Fruit fly (Drosophila melanogaster) whole organism, embryonic: ENCODE results near the gene Ube4B.

Experiments
- CG12155 ChIP-seq: fragments of 200-800 bp; sonication (Bioruptor generic); optimal IDR thresholded peaks from 3 replicates; lab custom pipeline; 2016; ENCODE audit warnings: missing biosample characterization, missing genetic modification characterization
- CG15011 ChIP-seq: fragments of 200-800 bp; sonication (Bioruptor generic); optimal IDR thresholded peaks from 3 replicates; lab custom pipeline; 2018; ENCODE audit warnings: missing biosample characterization, mild to moderate bottlenecking, missing genetic modification characterization
- CG15696 ChIP-seq: fragments of 200-800 bp; sonication (Bioruptor generic); optimal IDR thresholded peaks from 2 replicates; lab custom pipeline; 2019; ENCODE audit warnings: missing biosample characterization, mild to moderate bottlenecking, missing genetic modification characterization, moderate library complexity
- CG1602 ChIP-seq: fragments of 200-800 bp; sonication (Bioruptor generic); optimal IDR thresholded peaks from 3 replicates; lab custom pipeline; 2016; ENCODE audit warnings: missing biosample characterization, missing genetic modification characterization
- CG2116 ChIP-seq: fragments of 200-800 bp; sonication (Bioruptor generic); optimal IDR thresholded peaks from 3 replicates; lab custom pipeline; 2018; ENCODE audit warnings: missing biosample characterization, mild to moderate bottlenecking, missing genetic modification characterization
- CG2678 ChIP-seq: fragments of 200-800 bp; sonication (Bioruptor generic); optimal IDR thresholded peaks from 3 replicates; lab custom pipeline; 2019; ENCODE audit warnings: missing biosample characterization, mild to moderate bottlenecking, missing genetic modification characterization, moderate library complexity
- CG30403 ChIP-seq: fragments of 200-800 bp; sonication (Bioruptor generic); optimal IDR thresholded peaks from 3 replicates; lab custom pipeline; 2016; ENCODE audit warnings: missing biosample characterization, missing genetic modification characterization
- CG31388 ChIP-seq: fragments of 200-800 bp; sonication (Bioruptor generic); optimal IDR thresholded peaks from 2 replicates; lab custom pipeline; 2016; ENCODE audit warnings: missing biosample characterization, missing genetic modification characterization
- CG3163 ChIP-seq: fragments of 200-800 bp; sonication (Bioruptor generic); optimal IDR thresholded peaks from 3 replicates; lab custom pipeline; 2016; ENCODE audit warnings: missing biosample characterization, missing genetic modification characterization
- CG34224 ChIP-seq: fragments of 200-800 bp; sonication (Bioruptor generic); IDR thresholded peaks from 3 replicates; pipeline ENCODE4 v1.3.6; 2022; ENCODE audit warnings: missing biosample characterization, missing genetic modification characterization; ENCODE audit not compliant: partially characterized antibody
- CG34376 ChIP-seq: fragments of 200-800 bp; sonication (Bioruptor generic); optimal IDR thresholded peaks from 2 replicates; lab custom pipeline; 2018; ENCODE audit warnings: missing biosample characterization, mild to moderate bottlenecking, missing genetic modification characterization
- CG4328 ChIP-seq: fragments of 200-800 bp; sonication (Bioruptor generic); optimal IDR thresholded peaks from 3 replicates; lab custom pipeline; 2017; ENCODE audit warnings: missing biosample characterization, missing genetic modification reagents, missing genetic modification characterization
- CG6791 ChIP-seq: fragments of 200-800 bp; sonication (Bioruptor generic); IDR thresholded peaks from 3 replicates; pipeline ENCODE4 v1.3.6; 2022; ENCODE audit warnings: missing biosample characterization, missing genetic modification characterization; ENCODE audit not compliant: partially characterized antibody
- CG7271 ChIP-seq: fragments of 200-800 bp; sonication (Bioruptor generic); optimal IDR thresholded peaks from 2 replicates; lab custom pipeline; 2018; ENCODE audit warnings: missing biosample characterization, mild to moderate bottlenecking, missing genetic modification characterization, moderate library complexity
- CG7357 ChIP-seq: fragments of 200-800 bp; sonication (Bioruptor generic); IDR thresholded peaks from 3 replicates; pipeline ENCODE4 v1.3.6; 2022; ENCODE audit warnings: missing biosample characterization, missing genetic modification characterization
- CG8478 ChIP-seq: fragments of >200 bp; optimal IDR thresholded peaks from 2 replicates; lab custom pipeline; 2018
- CG9215 ChIP-seq: fragments of 200-800 bp; sonication (Bioruptor generic); IDR thresholded peaks from 2 replicates; pipeline ENCODE4 v1.3.6; 2022; ENCODE audit warnings: missing biosample characterization, missing genetic modification characterization
- CG9932 ChIP-seq: fragments of 200-800 bp; sonication (Bioruptor generic); IDR thresholded peaks from 2 replicates; pipeline ENCODE4 v1.3.6; 2022; ENCODE audit warnings: missing biosample characterization, missing genetic modification characterization
- Deaf1 ChIP-seq: fragments of 200-800 bp; optimal IDR thresholded peaks from 3 replicates; lab custom pipeline; 2019; ENCODE audit warnings: missing biosample characterization, mild to moderate bottlenecking, missing genetic modification characterization, moderate library complexity
- Drgx ChIP-seq: fragments of 200-800 bp; sonication (Bioruptor generic); IDR thresholded peaks from 2 replicates; pipeline ENCODE4 v1.3.6; 2022; ENCODE audit warnings: missing biosample characterization, missing genetic modification characterization
- E2f2 ChIP-seq: fragments of 200-800 bp; sonication (Bioruptor generic); IDR thresholded peaks from 2 replicates; pipeline ENCODE4 v1.3.6; 2022; ENCODE audit warnings: missing biosample characterization, missing genetic modification characterization
- Ets65A ChIP-seq: fragments of 200-800 bp; sonication (Bioruptor generic); peaks from one replicate; lab custom pipeline; 2016; ENCODE audit warnings: missing biosample characterization, missing genetic modification characterization
- Hsf ChIP-seq: fragments of 200-800 bp; sonication (Bioruptor generic); optimal IDR thresholded peaks from 3 replicates; lab custom pipeline; 2016; ENCODE audit warnings: missing biosample characterization, missing genetic modification characterization
- Lhr ChIP-seq: fragments of 200-800 bp; sonication (Bioruptor generic); optimal IDR thresholded peaks from 3 replicates; lab custom pipeline; 2017; ENCODE audit warnings: mild to moderate bottlenecking, missing biosample characterization, missing genetic modification reagents, missing genetic modification characterization
- MESR4 ChIP-seq: fragments of 200-800 bp; sonication (Bioruptor generic); optimal IDR thresholded peaks from 2 replicates; lab custom pipeline; 2018; ENCODE audit warnings: missing biosample characterization, mild to moderate bottlenecking, missing genetic modification characterization, moderate library complexity
- Med ChIP-seq: fragments of 200-800 bp; sonication (Bioruptor generic); peaks from one replicate; lab custom pipeline; 2016; ENCODE audit warnings: missing biosample characterization, missing genetic modification characterization, mild to moderate bottlenecking, inconsistent platforms, moderate library complexity
- Meics ChIP-seq: fragments of 200-800 bp; sonication (Bioruptor generic); optimal IDR thresholded peaks from 2 replicates; lab custom pipeline; 2017; ENCODE audit warnings: missing biosample characterization, mild to moderate bottlenecking, missing genetic modification characterization
- Trl ChIP-seq, 3 experiments: fragments of >200 bp in 2 of 3; fragments of 200-800 bp in 1 of 3; sonication (Bioruptor generic) in 1 of 3; optimal IDR thresholded peaks; 2 replicates in 1 of 3; 3 replicates in 2 of 3; lab custom pipeline; 2016 to 2017; ENCODE audit warnings: missing biosample characterization in 1 of 3, missing genetic modification characterization in 1 of 3
- YL-1 ChIP-seq: fragments of 200-800 bp; sonication (Bioruptor generic); optimal IDR thresholded peaks from 3 replicates; lab custom pipeline; 2017; ENCODE audit warnings: missing biosample characterization, mild to moderate bottlenecking, missing genetic modification characterization
- bowl ChIP-seq: fragments of 200-800 bp; sonication (Bioruptor generic); IDR thresholded peaks from 2 replicates; pipeline ENCODE4 v1.3.6; 2022; ENCODE audit warnings: missing biosample characterization, missing genetic modification characterization
- dimm ChIP-seq: fragments of 200-800 bp; sonication (Bioruptor generic); IDR thresholded peaks from 2 replicates; pipeline ENCODE4 v1.3.6; 2022; ENCODE audit warnings: missing biosample characterization, missing genetic modification characterization
- gcm2 ChIP-seq: fragments of 200-800 bp; sonication (Bioruptor generic); optimal IDR thresholded peaks from 2 replicates; lab custom pipeline; 2016; ENCODE audit warnings: missing biosample characterization, missing genetic modification characterization
- hkb ChIP-seq, 2 experiments: fragments of 200-800 bp in 1 of 2; fragments of >200 bp in 1 of 2; sonication (Bioruptor generic) in 1 of 2; IDR thresholded peaks in 1 of 2; optimal IDR thresholded peaks in 1 of 2; 2 replicates each; pipeline versions ENCODE4 v1.3.6 to Lab custom; 2017 to 2022; ENCODE audit warnings: missing biosample characterization in 1 of 2, missing genetic modification characterization in 1 of 2
- nau ChIP-seq: fragments of 200-800 bp; sonication (Bioruptor generic); optimal IDR thresholded peaks from 3 replicates; lab custom pipeline; 2017; ENCODE audit warnings: missing biosample characterization, mild to moderate bottlenecking, missing genetic modification characterization, missing genetic modification reagents
- nom ChIP-seq: fragments of 200-800 bp; sonication (Bioruptor generic); optimal IDR thresholded peaks from 2 replicates; lab custom pipeline; 2017; ENCODE audit warnings: missing biosample characterization, missing genetic modification characterization, mild to moderate bottlenecking, moderate library complexity, missing genetic modification reagents
- onecut ChIP-seq: fragments of 200-800 bp; sonication (Bioruptor generic); IDR thresholded peaks from 2 replicates; pipeline ENCODE4 v1.3.6; 2022; ENCODE audit warnings: missing biosample characterization, missing genetic modification characterization
- pita ChIP-seq: fragments of 200-800 bp; sonication (Bioruptor generic); optimal IDR thresholded peaks from 2 replicates; lab custom pipeline; 2017; ENCODE audit warnings: missing biosample characterization, mild to moderate bottlenecking, missing genetic modification characterization
- pros ChIP-seq: fragments of 200-800 bp; sonication (Bioruptor generic); optimal IDR thresholded peaks from 3 replicates; lab custom pipeline; 2019; ENCODE audit warnings: missing biosample characterization, mild to moderate bottlenecking, missing genetic modification characterization, moderate library complexity
- ranshi ChIP-seq: fragments of 200-800 bp; sonication (Bioruptor generic); IDR thresholded peaks from 2 replicates; pipeline ENCODE4 v1.3.6; 2022; ENCODE audit warnings: missing biosample characterization, missing genetic modification characterization
- row ChIP-seq: fragments of 200-800 bp; sonication (Bioruptor generic); IDR thresholded peaks from 3 replicates; pipeline ENCODE4 v1.3.6; 2022; ENCODE audit warnings: missing biosample characterization, missing genetic modification characterization
- schlank ChIP-seq: fragments of 200-800 bp; sonication (Bioruptor generic); optimal IDR thresholded peaks from 2 replicates; lab custom pipeline; 2018; ENCODE audit warnings: missing biosample characterization, mild to moderate bottlenecking, missing genetic modification characterization
- sim ChIP-seq: fragments of 200-800 bp; sonication (Bioruptor generic); IDR thresholded peaks from 2 replicates; pipeline ENCODE4 v1.3.6; 2022; ENCODE audit warnings: missing biosample characterization, missing genetic modification characterization
- sima ChIP-seq: fragments of 200-800 bp; sonication (Bioruptor generic); optimal IDR thresholded peaks from 2 replicates; lab custom pipeline; 2016; ENCODE audit warnings: missing biosample characterization, missing genetic modification characterization
- stwl ChIP-seq: fragments of 200-800 bp; sonication (Bioruptor generic); optimal IDR thresholded peaks from 3 replicates; lab custom pipeline; 2018; ENCODE audit warnings: missing biosample characterization, mild to moderate bottlenecking, missing genetic modification characterization, moderate library complexity
- tin ChIP-seq: fragments of 200-800 bp; sonication (Bioruptor generic); optimal IDR thresholded peaks from 3 replicates; lab custom pipeline; 2016; ENCODE audit warnings: missing biosample characterization, missing genetic modification characterization
- tna ChIP-seq: fragments of 200-800 bp; sonication (Bioruptor generic); IDR thresholded peaks from 2 replicates; pipeline ENCODE4 v1.3.6; 2022; ENCODE audit warnings: missing biosample characterization, missing genetic modification characterization; ENCODE audit not compliant: partially characterized antibody

The Ube4B gene

DNA sequence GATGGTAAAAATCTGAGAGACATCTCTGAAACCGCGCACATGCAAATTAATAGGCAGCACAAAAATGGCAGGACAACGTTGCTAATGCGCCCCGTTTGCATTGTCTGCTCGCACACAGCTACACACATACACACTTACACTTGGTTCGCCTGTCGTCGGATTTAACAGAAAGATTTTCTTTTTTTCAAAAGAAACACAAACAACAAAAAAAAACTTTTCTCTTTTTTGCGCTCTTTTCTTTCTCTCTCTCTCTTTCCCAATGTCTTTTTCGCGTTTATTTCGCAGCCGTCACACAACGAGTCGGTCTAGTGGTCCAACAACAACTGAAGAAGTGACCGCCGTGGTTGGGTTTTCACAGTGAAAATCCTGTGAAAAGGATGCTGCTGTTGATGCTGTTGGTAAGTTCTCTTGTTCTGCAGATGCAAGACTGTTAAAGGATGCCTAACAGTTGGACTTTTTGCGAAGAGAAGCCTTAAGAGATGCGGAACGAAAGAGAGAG is 16.5 kb upstream of the Ube4B start:
- TF ChIP-seq CG3163 (GFP tag; lab: Kevin White, UChicago) (peak; percentile 91), CG4328 (GFP tag; lab: Kevin White, UChicago) (no peak), sim (no peak), Trl (optimal IDR thresholded peaks at IDR 0.05; lab: Kevin White, UChicago) (peak; percentile 29 to 66), Trl (GFP tag; optimal IDR thresholded peaks at IDR 0.05; lab: Kevin White, UChicago) (no peak), gcm2 (GFP tag; lab: Kevin White, UChicago) (no peak), Deaf1 (tag; lab: Kevin White, UChicago) (peak; percentile 61), nom (GFP tag; lab: Kevin White, UChicago) (peak; percentile 65), Drgx (GFP tag; lab: Robert Waterston, UW) (peak; percentile 36; the same call in 1 of the 2 replicates)

DNA sequence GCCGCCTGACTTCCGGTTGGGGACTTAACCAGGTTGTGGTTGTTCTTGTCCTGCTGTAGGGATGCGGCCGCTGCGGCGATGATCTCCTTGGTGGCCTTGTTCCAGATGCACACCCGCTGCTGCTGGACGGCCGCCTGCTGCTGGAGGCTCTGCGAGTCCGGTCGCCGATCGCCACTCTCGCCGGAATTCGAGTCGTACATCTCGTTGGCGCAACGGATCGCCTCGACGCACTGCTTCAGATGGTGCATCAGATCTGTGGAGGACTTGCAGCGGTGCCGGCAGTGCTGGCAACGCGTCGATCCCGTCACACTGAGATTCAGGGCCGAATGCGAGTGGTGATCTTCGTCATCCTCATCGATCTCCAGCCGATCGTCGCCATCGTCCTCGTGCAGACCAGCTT is 9.7 kb upstream of the Ube4B start:
- TF ChIP-seq Med (GFP tag; lab: Kevin White, UChicago) = peak; percentile 35
- TF ChIP-seq CG8478 (lab: Kevin White, UChicago) = peak; percentile 71
- peak; percentile 40; the same call in 1 of the 2 replicates for TF ChIP-seq CG9932 (GFP tag; lab: Robert Waterston, UW)
- no peak for TF ChIP-seq YL-1 (GFP tag; lab: Kevin White, UChicago)
- no peak for TF ChIP-seq CG6791 (GFP tag; lab: Robert Waterston, UW)
- no peak for TF ChIP-seq CG9215 (GFP tag; lab: Robert Waterston, UW)
- peak; percentile 53 for TF ChIP-seq Ets65A (GFP tag; lab: Kevin White, UChicago)

DNA sequence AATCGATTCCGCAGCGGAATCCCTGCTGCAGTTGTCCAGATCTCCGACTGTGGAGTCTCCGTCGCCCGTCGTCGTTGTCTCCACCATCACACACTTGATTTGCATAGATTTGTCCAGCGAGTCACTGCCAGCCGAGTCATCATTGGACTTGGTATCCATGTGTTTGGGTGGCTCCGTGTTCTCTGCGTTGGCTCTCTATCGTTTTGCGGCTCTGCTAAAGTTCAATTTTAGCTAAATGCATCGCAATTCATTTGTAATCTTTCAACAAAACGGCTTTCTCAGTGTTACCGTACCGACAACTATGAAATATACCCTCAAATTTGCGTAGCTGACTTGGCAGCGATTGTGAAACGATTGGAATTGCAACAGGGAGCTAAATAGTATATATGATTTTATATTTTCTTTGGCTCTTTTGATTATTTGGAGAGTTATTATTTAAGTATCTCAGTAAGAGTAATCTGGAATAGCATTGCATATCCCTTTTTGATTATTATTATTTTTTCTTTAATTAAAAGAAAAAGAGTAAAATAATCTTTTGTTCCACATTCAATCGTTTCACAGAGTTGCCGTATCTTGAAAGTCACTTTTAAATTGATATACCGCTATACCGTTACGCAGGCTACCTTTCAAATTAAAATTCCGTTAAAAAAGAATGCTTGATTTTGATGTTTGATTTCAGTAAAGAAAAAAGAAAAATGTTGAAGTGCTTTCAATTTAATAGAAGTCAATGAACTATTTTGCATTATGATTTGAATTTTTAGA is 2.0 kb upstream of the Ube4B start, which contains the start of gene CG9933:
TSS of gene CG9933 (minus strand) at position 293 of the 762 bp plus-strand sequence.
- TF ChIP-seq CG1602 (GFP tag; lab: Kevin White, UChicago) = no peak
- TF ChIP-seq CG15011 (GFP tag; lab: Kevin White, UChicago) = no peak
- no peak for TF ChIP-seq pita
- TF ChIP-seq CG12155 (GFP tag; lab: Kevin White, UChicago) = no peak
- no peak for TF ChIP-seq CG30403
- TF ChIP-seq bowl (GFP tag; lab: Robert Waterston, UW) = no peak
- no peak for TF ChIP-seq hkb (optimal IDR thresholded peaks at IDR 0.05; lab: Kevin White, UChicago)
- TF ChIP-seq hkb (GFP tag; IDR thresholded peaks at IDR 0.05; lab: Robert Waterston, UW) = no peak
- TF ChIP-seq CG7357 (GFP tag; lab: Robert Waterston, UW) = no peak
- no peak for TF ChIP-seq dimm (GFP tag; lab: Robert Waterston, UW)
- no peak for TF ChIP-seq CG2678 (tag; lab: Kevin White, UChicago)
- peak; percentile 58 for TF ChIP-seq stwl (tag; lab: Kevin White, UChicago)
- TF ChIP-seq CG31388 (GFP tag; lab: Kevin White, UChicago) = no peak
- TF ChIP-seq CG34376 = no peak
- TF ChIP-seq pros = no peak
- TF ChIP-seq CG15696 (tag; lab: Kevin White, UChicago) = no peak
- no peak for TF ChIP-seq sima (GFP tag; lab: Kevin White, UChicago)
- no peak for TF ChIP-seq Meics
- TF ChIP-seq tin (GFP tag; lab: Kevin White, UChicago) = no peak
- TF ChIP-seq tna (GFP tag; lab: Robert Waterston, UW) = no peak
- no peak for TF ChIP-seq CG8478 (lab: Kevin White, UChicago)
- TF ChIP-seq E2f2 (GFP tag; lab: Robert Waterston, UW) = peak; percentile 64
- no peak for TF ChIP-seq nau (GFP tag; lab: Kevin White, UChicago)
- TF ChIP-seq row (GFP tag; lab: Robert Waterston, UW) = peak; percentile 73
- no peak for TF ChIP-seq onecut (GFP tag; lab: Robert Waterston, UW)
- TF ChIP-seq CG2116 (GFP tag; lab: Kevin White, UChicago) = peak; percentile 46
- TF ChIP-seq schlank = no peak
- no peak for TF ChIP-seq CG34224 (GFP tag; lab: Robert Waterston, UW)
- TF ChIP-seq Hsf (GFP tag; lab: Kevin White, UChicago) = no peak
- TF ChIP-seq CG7271 (tag; lab: Kevin White, UChicago) = no peak
- TF ChIP-seq Lhr (GFP tag; lab: Kevin White, UChicago) = peak; percentile 47
- TF ChIP-seq ranshi = no peak
- peak; percentile 60 for TF ChIP-seq MESR4
